Worm (Caenorhabditis elegans) whole organism, L1 larva: Measurements from ENCODE around the gene nhr-260.
A peak's percentile ranks its signal among the peaks of the same experiment; 100 is the strongest.

Source experiments
- C16A3.4 ChIP-seq: fragments of 150-350 bp; optimal IDR thresholded peaks from 2 replicates; lab custom pipeline; 2014; ENCODE audit warnings: missing biosample characterization, missing genetic modification characterization
- alr-1 ChIP-seq: fragments of 200-800 bp; sonication (Bioruptor generic); optimal IDR thresholded peaks from 2 replicates; lab custom pipeline; 2018; ENCODE audit warnings: borderline replicate concordance, mild to moderate bottlenecking, missing genetic modification characterization, missing compliant biosample characterization
- ama-1 ChIP-seq: fragments of 150-350 bp; optimal IDR thresholded peaks from 2 replicates; lab custom pipeline; 2014
- ceh-90 ChIP-seq: sonication (generic microtip); optimal IDR thresholded peaks from 2 replicates; lab custom pipeline; 2016; ENCODE audit warnings: missing genetic modification characterization, missing compliant biosample characterization
- dpl-1 ChIP-seq, 3 experiments: fragments of 150-350 bp in 2 of 3; sonication (generic microtip) in 1 of 3; optimal IDR thresholded peaks; 2 replicates each; lab custom pipeline; 2014 to 2017; ENCODE audit warnings: missing biosample characterization in 3 of 3, missing genetic modification characterization in 3 of 3, missing genetic modification reagents in 3 of 3
- dsc-1 ChIP-seq: sonication (generic microtip); optimal IDR thresholded peaks from 2 replicates; lab custom pipeline; 2016; ENCODE audit warnings: mild to moderate bottlenecking, missing genetic modification characterization, missing compliant biosample characterization
- efl-1 ChIP-seq, 4 experiments: fragments of 150-350 bp; optimal IDR thresholded peaks in 3 of 4; peaks in 1 of 4; 1 replicate in 1 of 4; 2 replicates in 3 of 4; lab custom pipeline; 2014; ENCODE audit warnings: missing biosample characterization in 2 of 4, missing genetic modification characterization in 2 of 4, missing genetic modification reagents in 2 of 4
- egl-13 ChIP-seq: sonication (generic microtip); optimal IDR thresholded peaks from 2 replicates; lab custom pipeline; 2016; ENCODE audit warnings: missing genotype, missing genetic modification reagents, missing genetic modification characterization, missing compliant biosample characterization
- elt-2 ChIP-seq: sonication (generic microtip); optimal IDR thresholded peaks from 2 replicates; lab custom pipeline; 2016; ENCODE audit warnings: missing genetic modification characterization, mild to moderate bottlenecking, inconsistent platforms, missing compliant biosample characterization, missing genetic modification reagents
- fkh-10 ChIP-seq: sonication (generic microtip); optimal IDR thresholded peaks from 2 replicates; lab custom pipeline; 2017; ENCODE audit warnings: missing biosample characterization, missing genetic modification reagents, missing genetic modification characterization
- grh-1 ChIP-seq: fragments of 200-800 bp; sonication (Bioruptor generic); IDR thresholded peaks from 2 replicates; pipeline ENCODE4 v1.3.6; 2022; ENCODE audit warnings: missing genetic modification reagents, missing genetic modification characterization, missing compliant biosample characterization
- hlh-4 ChIP-seq: sonication (generic microtip); optimal IDR thresholded peaks from 2 replicates; lab custom pipeline; 2016; ENCODE audit warnings: mild to moderate bottlenecking, missing genetic modification characterization, missing compliant biosample characterization
- hpl-2 ChIP-seq: fragments of 150-350 bp; optimal IDR thresholded peaks from 2 replicates; lab custom pipeline; 2014; ENCODE audit warnings: missing biosample characterization, missing genetic modification reagents, missing genetic modification characterization
- isw-1 ChIP-seq: fragments of 200-800 bp; sonication (Bioruptor generic); IDR thresholded peaks from 2 replicates; pipeline ENCODE4 v1.3.6; 2022; ENCODE audit warnings: missing genetic modification characterization, missing compliant biosample characterization
- lin-14 ChIP-seq: fragments of 200-800 bp; sonication (Bioruptor generic); optimal IDR thresholded peaks from 2 replicates; lab custom pipeline; 2018; ENCODE audit warnings: mild to moderate bottlenecking, missing genetic modification characterization, moderate library complexity, missing compliant biosample characterization
- lin-15B ChIP-seq: fragments of 150-350 bp; sonication (generic microtip); optimal IDR thresholded peaks from 3 replicates; lab custom pipeline; 2014; ENCODE audit warnings: missing biosample characterization, missing genetic modification characterization
- mab-9 ChIP-seq: fragments of 200-800 bp; sonication (Bioruptor generic); IDR thresholded peaks from 2 replicates; pipeline ENCODE4 v1.3.6; 2022; ENCODE audit warnings: missing genetic modification reagents, missing genetic modification characterization, missing compliant biosample characterization
- mep-1 ChIP-seq: fragments of 150-350 bp; optimal IDR thresholded peaks from 2 replicates; lab custom pipeline; 2014; ENCODE audit warnings: missing biosample characterization, missing genetic modification characterization
- nhr-19 ChIP-seq: fragments of 200-800 bp; sonication (Bioruptor generic); conservative IDR thresholded peaks from 2 replicates; pipeline ENCODE4 v1.3.6; 2022; ENCODE audit warnings: missing genetic modification characterization, missing compliant biosample characterization
- nhr-28 ChIP-seq: fragments of 150-350 bp; optimal IDR thresholded peaks from 2 replicates; lab custom pipeline; 2014; ENCODE audit warnings: missing biosample characterization, missing genetic modification characterization
- nhr-47 ChIP-seq: sonication (generic microtip); optimal IDR thresholded peaks from 2 replicates; lab custom pipeline; 2016; ENCODE audit warnings: mild to moderate bottlenecking, missing genetic modification characterization, moderate library complexity, missing compliant biosample characterization
- nhr-77 ChIP-seq: fragments of 150-350 bp; optimal IDR thresholded peaks from 2 replicates; lab custom pipeline; 2014; ENCODE audit warnings: missing biosample characterization, missing genetic modification characterization
- nhr-85 ChIP-seq: sonication (generic microtip); peaks from one replicate; lab custom pipeline; 2016; ENCODE audit warnings: missing genetic modification characterization, inconsistent platforms, missing compliant biosample characterization
- nhr-90 ChIP-seq: sonication (generic microtip); optimal IDR thresholded peaks from 2 replicates; lab custom pipeline; 2016; ENCODE audit warnings: mild to moderate bottlenecking, missing genetic modification characterization, missing compliant biosample characterization; ENCODE audit not compliant: poor library complexity
- pqm-1 ChIP-seq: sonication (generic microtip); optimal IDR thresholded peaks from 3 replicates; lab custom pipeline; 2017; ENCODE audit warnings: missing biosample characterization, missing genetic modification characterization
- snu-23 ChIP-seq: sonication (generic microtip); optimal IDR thresholded peaks from 2 replicates; lab custom pipeline; 2016; ENCODE audit warnings: missing genetic modification characterization, missing compliant biosample characterization
- tlp-1 ChIP-seq: fragments of 150-350 bp; optimal IDR thresholded peaks from 2 replicates; lab custom pipeline; 2014; ENCODE audit warnings: missing biosample characterization, missing genetic modification characterization
- unc-98 ChIP-seq: fragments of 200-800 bp; sonication (Bioruptor generic); IDR thresholded peaks from 2 replicates; pipeline ENCODE4 v1.3.6; 2022; ENCODE audit warnings: missing genetic modification characterization, missing compliant biosample characterization
- xbp-1 ChIP-seq: sonication (generic microtip); optimal IDR thresholded peaks from 2 replicates; lab custom pipeline; 2016; ENCODE audit warnings: missing genetic modification characterization, missing compliant biosample characterization

The nhr-260 gene

ce11 chrV:1511537-1511936, at the start of gene nhr-260:
TSS of gene nhr-260 (minus strand) at chrV:1511637.
- TF ChIP-seq ama-1 (lab: Kevin White, UChicago): no peak
- no peak for TF ChIP-seq efl-1 (optimal IDR thresholded peaks at IDR 0.05; lab: Kevin White, UChicago)
- peak in 1 of 2 experiments; percentile 78 for TF ChIP-seq efl-1 (GFP tag; optimal IDR thresholded peaks at IDR 0.05 in 1 of 2; lab: Kevin White, UChicago)

- TF ChIP-seq nhr-19 (GFP tag; lab: Robert Waterston, UW): 0 out of 2 replicates have a peak, but pooled peaks have one; percentile 8
Observed at ce11 chrV:1561169-1561568, 49.7 kb upstream of the nhr-260 start.

ce11 chrV:1558113-1558512, 46.7 kb upstream of the nhr-260 start:
- no peak for TF ChIP-seq efl-1 (optimal IDR thresholded peaks at IDR 0.05; lab: Kevin White, UChicago)
- TF ChIP-seq efl-1 (GFP tag; optimal IDR thresholded peaks at IDR 0.05 in 1 of 2; lab: Kevin White, UChicago): no peak
- TF ChIP-seq elt-2: peak; percentile 17

- no peak for TF ChIP-seq dpl-1 (GFP tag; optimal IDR thresholded peaks at IDR 0.05; lab: Kevin White, UChicago)
- no peak for TF ChIP-seq nhr-77 (tag; lab: Kevin White, UChicago)
- TF ChIP-seq mab-9: no peak
Observed at ce11 chrV:1555072-1555471, 43.6 kb upstream of the nhr-260 start.

ce11 chrV:1553004-1553403, 41.6 kb upstream of the nhr-260 start, which contains the start of gene srsx-8:
TSS of gene srsx-8 (minus strand) at chrV:1553104.
- TF ChIP-seq lin-14 (GFP tag; lab: Kevin White, UChicago): no peak
- no peak for TF ChIP-seq isw-1 (GFP tag; lab: Robert Waterston, UW)
- no peak for TF ChIP-seq snu-23
- no peak for TF ChIP-seq alr-1 (tag; lab: Kevin White, UChicago)
- no peak for TF ChIP-seq dsc-1 (tag; lab: Kevin White, UChicago)
- TF ChIP-seq grh-1 (GFP tag; lab: Robert Waterston, UW): no peak
- no peak for TF ChIP-seq unc-98 (GFP tag; lab: Robert Waterston, UW)
- TF ChIP-seq pqm-1 (tag; lab: Kevin White, UChicago): no peak
- TF ChIP-seq lin-15B (tag; lab: Kevin White, UChicago): no peak
- no peak for TF ChIP-seq nhr-85 (tag; lab: Kevin White, UChicago)
- TF ChIP-seq C16A3.4 (tag; lab: Kevin White, UChicago): no peak
- TF ChIP-seq nhr-28 (tag; lab: Kevin White, UChicago): no peak
- no peak for TF ChIP-seq fkh-10 (GFP tag; lab: Kevin White, UChicago)
- no peak for TF ChIP-seq hpl-2 (GFP tag; lab: Kevin White, UChicago)
- no peak for TF ChIP-seq efl-1 (optimal IDR thresholded peaks at IDR 0.05; lab: Kevin White, UChicago)
- TF ChIP-seq efl-1 (GFP tag; optimal IDR thresholded peaks at IDR 0.05 in 1 of 2; lab: Kevin White, UChicago): no peak
- no peak for TF ChIP-seq elt-2
- no peak for TF ChIP-seq tlp-1 (tag; lab: Kevin White, UChicago)
- no peak for TF ChIP-seq nhr-90 (tag; lab: Kevin White, UChicago)

ce11 chrV:1551143-1551542, 39.7 kb upstream of the nhr-260 start:
- TF ChIP-seq mep-1 (tag; lab: Kevin White, UChicago): no peak
- no peak for TF ChIP-seq hlh-4 (tag; lab: Kevin White, UChicago)
- no peak for TF ChIP-seq dpl-1 (GFP tag; optimal IDR thresholded peaks at IDR 0.05; lab: Kevin White, UChicago)
- no peak for TF ChIP-seq egl-13 (tag; lab: Kevin White, UChicago)
- TF ChIP-seq snu-23: no peak
- TF ChIP-seq xbp-1 (tag; lab: Kevin White, UChicago): no peak
- no peak for TF ChIP-seq dsc-1 (tag; lab: Kevin White, UChicago)
- TF ChIP-seq, all 84 proteins: peak for 0

- TF ChIP-seq ceh-90 (tag; lab: Kevin White, UChicago) (no peak), nhr-47 (tag; lab: Kevin White, UChicago) (no peak)
Observed at ce11 chrV:1550697-1551096, 39.3 kb upstream of the nhr-260 start.
